Worm (Caenorhabditis elegans): ENCODE data around the gene R08C7.8.

DNA sequence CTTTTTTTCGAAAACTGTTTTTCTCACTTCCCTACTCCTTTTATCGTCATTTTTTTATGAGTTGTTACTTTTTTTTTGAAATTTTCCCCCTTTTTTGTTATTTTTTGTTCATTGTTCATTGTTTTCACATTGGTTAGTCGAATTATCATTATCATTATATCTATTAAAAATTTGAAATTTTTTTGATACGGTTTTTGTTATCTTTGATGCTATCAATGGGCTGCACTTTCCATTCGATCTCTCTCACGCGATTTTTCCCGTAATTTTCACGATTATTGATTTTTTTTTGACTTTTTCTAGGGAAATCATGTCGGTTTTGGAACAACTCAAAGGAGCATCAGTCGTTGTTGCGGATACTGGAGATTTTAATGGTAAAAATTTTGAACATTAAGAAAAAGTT, 48.0 kb downstream of the R08C7.8 start, which contains the start of gene tald-1:
- TF ChIP-seq mes-4 (tag; optimal IDR thresholded peaks at IDR 0.05) (no peak), pha-4 (tag; optimal IDR thresholded peaks at IDR 0.05) (no peak), hmg-20 (GFP tag; IDR thresholded peaks at IDR 0.05) (no peak), ztf-22 (GFP tag; optimal IDR thresholded peaks at IDR 0.05) (no peak), nfya-2 (GFP tag; IDR thresholded peaks at IDR 0.05) (no peak), ama-1 (optimal IDR thresholded peaks at IDR 0.05) (no peak), ama-1 (GFP tag; optimal IDR thresholded peaks at IDR 0.05) (peak; percentile 5 to 29), let-607 (tag; optimal IDR thresholded peaks at IDR 0.05) (no peak), akir-1 (GFP tag; optimal IDR thresholded peaks at IDR 0.05) (no peak), Y79H2A.3 (GFP tag; conservative IDR thresholded peaks at IDR 0.05) (no peak), snpc-4 (GFP tag; optimal IDR thresholded peaks at IDR 0.05) (no peak), snpc-4 (tag; optimal IDR thresholded peaks at IDR 0.05) (peak in 1 of 4 experiments; percentile 7), ets-4 (GFP tag; optimal IDR thresholded peaks at IDR 0.05) (no peak)

All from whole organism, young adult.